Worm (Caenorhabditis elegans): ENCODE measurements around the gene B0432.9.

ce11 chrII:332419-332818 is 48.9 kb upstream of the B0432.9 start, which contains the start of gene cbn-1:
- TF ChIP-seq him-1 (tag; optimal IDR thresholded peaks at IDR 0.05) (no peak), dao-5 (tag; optimal IDR thresholded peaks at IDR 0.05) (no peak)

Measured in whole organism, L4/young adult.